Worm (Caenorhabditis elegans) whole organism, late embryonic: ENCODE results near the gene ZK899.6.

Source experiments
- ceh-30 ChIP-seq: fragments of 150-350 bp; optimal IDR thresholded peaks from 2 replicates; lab custom pipeline; 2014; ENCODE audit warnings: missing biosample characterization, missing genetic modification characterization
- ceh-48 ChIP-seq: sonication (generic microtip); optimal IDR thresholded peaks from 2 replicates; lab custom pipeline; 2016; ENCODE audit warnings: missing genetic modification characterization, inconsistent platforms, missing compliant biosample characterization
- ceh-9 ChIP-seq: sonication (generic microtip); optimal IDR thresholded peaks from 2 replicates; lab custom pipeline; 2016; ENCODE audit warnings: mild to moderate bottlenecking, missing genetic modification characterization, inconsistent platforms, missing compliant biosample characterization
- fkh-10 ChIP-seq: fragments of 150-350 bp; optimal IDR thresholded peaks from 2 replicates; lab custom pipeline; 2014; ENCODE audit warnings: missing biosample characterization, missing genetic modification reagents, missing genetic modification characterization
- hlh-6 ChIP-seq: sonication (generic microtip); optimal IDR thresholded peaks from 2 replicates; lab custom pipeline; 2016; ENCODE audit warnings: missing genotype, missing genetic modification characterization, missing compliant biosample characterization
- madf-2 ChIP-seq: sonication (generic microtip); optimal IDR thresholded peaks from 2 replicates; lab custom pipeline; 2017; ENCODE audit warnings: missing genetic modification characterization, missing compliant biosample characterization
- pqm-1 ChIP-seq: sonication (generic microtip); optimal IDR thresholded peaks from 2 replicates; lab custom pipeline; 2016; ENCODE audit warnings: missing genetic modification characterization, missing compliant biosample characterization
- ref-2 ChIP-seq: sonication (generic microtip); optimal IDR thresholded peaks from 2 replicates; lab custom pipeline; 2016; ENCODE audit warnings: missing genetic modification characterization, missing compliant biosample characterization
- tbx-2 ChIP-seq: sonication (generic microtip); optimal IDR thresholded peaks from 2 replicates; lab custom pipeline; 2016; ENCODE audit warnings: missing genetic modification characterization, missing compliant biosample characterization

DNA sequence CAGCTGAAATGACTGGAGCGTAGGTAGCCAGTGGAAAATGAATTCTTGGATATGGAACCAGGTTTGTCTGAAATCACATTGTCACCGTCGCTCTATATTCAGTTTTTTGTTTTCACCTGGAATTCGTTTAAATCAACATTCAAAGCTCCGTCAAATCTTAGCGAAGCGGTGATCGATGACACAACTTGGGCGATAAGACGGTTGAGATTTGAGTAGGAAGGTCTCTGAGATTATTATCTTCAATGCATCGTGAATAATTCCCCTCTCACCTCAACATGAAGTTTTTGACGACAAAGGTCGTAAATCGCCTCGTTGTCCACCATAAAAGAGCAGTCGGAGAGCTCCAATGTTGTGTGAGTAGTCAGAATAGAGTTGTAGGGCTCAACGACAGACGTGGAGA, 6.6 kb upstream of the ZK899.6 start:
- TF ChIP-seq ceh-30 (tag; lab: Kevin White, UChicago) (no peak), madf-2 (tag; lab: Kevin White, UChicago) (no peak), fkh-10 (GFP tag; lab: Kevin White, UChicago) (no peak), pqm-1 (tag; lab: Kevin White, UChicago) (no peak), ceh-9 (no peak), ref-2 (tag; lab: Kevin White, UChicago) (no peak), hlh-6 (tag; lab: Kevin White, UChicago) (no peak), ceh-48 (tag; lab: Kevin White, UChicago) (no peak), tbx-2 (tag; lab: Kevin White, UChicago) (no peak)
